Fruit fly (Drosophila melanogaster) Kc167 (cell line): ENCODE results near the gene dpy.

ENCODE experiments used
- Myc ChIP-seq: fragments of >200 bp; optimal IDR thresholded peaks from 2 replicates; lab custom pipeline; 2017; ENCODE audit warnings: missing external identifiers
- Sin3A ChIP-seq: fragments of >200 bp; optimal IDR thresholded peaks from 2 replicates; lab custom pipeline; 2018; ENCODE audit warnings: missing external identifiers
- h ChIP-seq: fragments of >200 bp; optimal IDR thresholded peaks from 3 replicates; lab custom pipeline; 2018; ENCODE audit warnings: missing external identifiers
- insv ChIP-seq: fragments of >200 bp; optimal IDR thresholded peaks from 3 replicates; lab custom pipeline; 2018; ENCODE audit warnings: missing external identifiers
- psq ChIP-seq: fragments of >200 bp; optimal IDR thresholded peaks from 2 replicates; lab custom pipeline; 2017; ENCODE audit warnings: missing external identifiers
- ttk ChIP-seq: sonication (Bioruptor generic); optimal IDR thresholded peaks from 2 replicates; lab custom pipeline; 2017; ENCODE audit warnings: missing external identifiers

The dpy gene

DNA sequence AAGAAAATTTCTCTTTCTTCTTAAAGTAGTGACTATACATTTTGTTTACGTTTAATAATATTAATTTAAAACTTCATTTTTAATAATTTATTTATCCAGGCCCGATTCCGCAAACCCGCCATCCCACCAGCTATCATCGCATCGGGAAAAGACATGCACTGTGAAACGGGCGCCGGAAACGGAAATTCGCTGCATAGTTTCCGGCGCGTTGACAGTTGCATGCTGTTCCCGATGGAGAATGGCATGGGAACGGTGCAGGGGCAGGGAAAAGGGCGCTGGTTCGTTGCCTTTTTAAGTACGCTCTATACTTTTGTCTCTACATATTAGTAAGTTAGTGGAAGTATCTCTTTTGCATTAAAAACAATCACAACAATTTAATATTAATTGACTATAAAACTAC lies 136.1 kb downstream of the dpy start:
- TF ChIP-seq h (lab: Kevin White, UChicago) (no peak), psq (lab: Kevin White, UChicago) (no peak), insv (lab: Kevin White, UChicago) (no peak), Sin3A (no peak), Myc (no peak), ttk (lab: Kevin White, UChicago) (no peak)

DNA sequence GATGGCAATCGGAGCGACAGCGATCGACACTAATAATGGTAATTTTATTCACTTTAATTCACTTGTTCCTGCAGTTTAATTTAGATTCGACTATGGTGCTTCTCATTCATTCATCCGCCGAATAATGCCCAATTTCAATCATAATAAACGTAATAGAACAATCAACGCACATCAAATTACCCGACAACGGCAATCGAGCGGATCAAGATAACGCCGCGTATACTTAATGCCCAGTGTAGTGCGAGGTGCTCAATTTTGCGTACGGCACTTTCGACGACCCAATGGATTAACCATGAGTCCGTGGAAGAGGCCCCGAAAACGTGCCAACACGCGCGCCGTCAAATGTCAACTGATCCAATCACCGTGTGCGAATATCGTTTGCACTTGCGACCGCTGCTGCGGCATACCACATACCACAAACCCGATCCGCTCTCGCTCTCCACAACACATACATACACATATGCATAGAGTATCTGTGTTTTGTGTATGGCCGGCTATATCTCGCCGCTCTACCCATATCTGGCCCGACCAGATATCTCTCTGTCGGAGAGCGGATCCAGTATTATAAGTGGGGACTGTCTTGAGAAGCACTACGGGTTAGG lies 137.3 kb downstream of the dpy start, which contains the start of gene ine:
TSS of gene ine (minus strand) at position 351 of the 602 bp plus-strand sequence.
- no peak for TF ChIP-seq psq (lab: Kevin White, UChicago)
- no peak for TF ChIP-seq insv (lab: Kevin White, UChicago)
- TF ChIP-seq h (lab: Kevin White, UChicago), result no peak
- TF ChIP-seq Sin3A, result no peak

DNA sequence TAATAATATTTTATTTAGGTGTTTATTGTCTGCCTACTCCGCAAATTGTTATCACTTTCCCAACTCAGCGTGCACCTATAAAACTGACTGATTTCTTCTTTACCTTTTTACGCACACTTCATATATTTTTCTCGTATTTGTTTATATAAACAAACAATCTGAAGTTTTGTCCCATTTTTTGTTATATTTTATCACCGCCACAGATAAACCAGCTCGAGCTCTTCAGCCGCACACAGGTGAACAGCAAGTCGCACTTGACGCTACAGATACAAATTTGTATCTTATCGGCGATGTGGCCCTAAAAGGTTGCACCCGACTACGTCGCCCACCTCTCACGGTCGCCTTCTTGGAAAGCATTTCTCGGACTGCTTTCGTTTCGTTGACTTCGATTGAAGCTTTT lies 138.7 kb downstream of the dpy start:
- TF ChIP-seq ttk (lab: Kevin White, UChicago), result no peak
- TF ChIP-seq Myc, result no peak

DNA sequence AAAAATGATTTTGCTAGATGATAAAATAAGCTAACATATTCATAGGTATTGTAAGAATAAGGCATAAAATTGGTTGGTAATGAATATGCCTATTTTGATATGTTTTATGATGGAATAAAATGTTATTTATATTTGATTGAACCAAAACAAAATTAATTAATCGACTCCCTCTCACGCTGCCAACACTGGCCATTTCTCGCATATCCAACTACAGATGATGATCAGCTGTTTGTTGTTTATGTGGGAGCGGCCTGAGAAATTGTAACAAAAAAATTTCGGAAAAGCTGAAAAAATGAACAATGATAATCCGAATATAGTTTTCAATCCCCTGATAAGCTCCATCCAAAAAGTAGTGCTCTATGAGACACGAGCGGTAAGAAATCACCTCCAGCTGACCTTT lies 149.2 kb downstream of the dpy start, which contains the start of gene FIG4:
TSS of gene FIG4 (plus strand) at position 229 of the 400 bp plus-strand sequence.
- TF ChIP-seq h (lab: Kevin White, UChicago) (no peak), Sin3A (no peak), Myc (no peak), insv (lab: Kevin White, UChicago) (no peak), ttk (lab: Kevin White, UChicago) (no peak), psq (lab: Kevin White, UChicago) (no peak)

DNA sequence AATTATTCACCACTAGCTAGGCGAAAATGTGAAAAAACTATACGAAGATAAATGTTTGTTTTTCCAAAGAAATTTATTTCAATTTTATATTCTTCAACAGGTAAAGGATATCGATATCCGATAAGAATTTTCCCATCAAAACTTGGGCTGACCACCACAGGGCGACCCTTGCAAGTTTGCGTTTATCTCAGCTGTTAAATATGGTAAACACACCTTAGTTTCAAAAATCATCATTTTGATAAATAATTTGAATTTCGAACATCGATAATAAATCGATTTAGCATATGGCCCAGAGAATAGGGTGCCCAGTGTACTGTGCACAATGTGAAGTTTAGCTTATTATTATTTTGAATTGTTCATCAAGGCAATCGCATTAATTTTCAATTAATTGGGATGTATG lies 150.8 kb downstream of the dpy start, which contains the start of the genes CG15443 and Paris:
TSS of gene CG15443 (minus strand) at position 125 of the 400 bp plus-strand sequence.
TSS of gene Paris (plus strand) at position 289 of the 400 bp plus-strand sequence.
- TF ChIP-seq psq (lab: Kevin White, UChicago), result no peak
- TF ChIP-seq ttk (lab: Kevin White, UChicago), result no peak
- no peak for TF ChIP-seq Sin3A
- no peak for TF ChIP-seq Myc

DNA sequence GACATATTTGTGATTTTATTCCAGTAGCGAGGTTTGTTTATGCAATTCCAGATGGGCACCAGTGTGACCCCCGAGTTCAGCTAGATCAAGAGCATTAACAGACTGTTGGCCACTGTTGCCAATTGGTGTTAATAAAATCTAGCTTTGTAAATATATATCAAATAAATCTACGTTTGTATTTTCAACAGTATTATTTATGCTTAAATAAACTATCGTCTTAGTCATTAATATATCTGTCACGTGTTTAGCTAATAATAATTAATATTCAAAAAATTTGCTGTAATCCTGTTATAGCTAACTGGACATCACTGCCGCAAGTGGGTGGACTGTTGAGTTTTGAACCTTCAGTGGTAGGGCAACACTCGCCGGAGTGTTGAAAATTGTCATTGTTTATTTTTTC lies 154.6 kb downstream of the dpy start, which contains the start of the genes mRpL27 and CG15435:
TSS of gene mRpL27 (minus strand) at position 96 of the 400 bp plus-strand sequence.
TSS of gene CG15435 (plus strand) at position 187 of the 400 bp plus-strand sequence.
- TF ChIP-seq h (lab: Kevin White, UChicago) (no peak), psq (lab: Kevin White, UChicago) (no peak), ttk (lab: Kevin White, UChicago) (no peak), Myc (no peak), Sin3A (no peak), insv (lab: Kevin White, UChicago) (no peak)

DNA sequence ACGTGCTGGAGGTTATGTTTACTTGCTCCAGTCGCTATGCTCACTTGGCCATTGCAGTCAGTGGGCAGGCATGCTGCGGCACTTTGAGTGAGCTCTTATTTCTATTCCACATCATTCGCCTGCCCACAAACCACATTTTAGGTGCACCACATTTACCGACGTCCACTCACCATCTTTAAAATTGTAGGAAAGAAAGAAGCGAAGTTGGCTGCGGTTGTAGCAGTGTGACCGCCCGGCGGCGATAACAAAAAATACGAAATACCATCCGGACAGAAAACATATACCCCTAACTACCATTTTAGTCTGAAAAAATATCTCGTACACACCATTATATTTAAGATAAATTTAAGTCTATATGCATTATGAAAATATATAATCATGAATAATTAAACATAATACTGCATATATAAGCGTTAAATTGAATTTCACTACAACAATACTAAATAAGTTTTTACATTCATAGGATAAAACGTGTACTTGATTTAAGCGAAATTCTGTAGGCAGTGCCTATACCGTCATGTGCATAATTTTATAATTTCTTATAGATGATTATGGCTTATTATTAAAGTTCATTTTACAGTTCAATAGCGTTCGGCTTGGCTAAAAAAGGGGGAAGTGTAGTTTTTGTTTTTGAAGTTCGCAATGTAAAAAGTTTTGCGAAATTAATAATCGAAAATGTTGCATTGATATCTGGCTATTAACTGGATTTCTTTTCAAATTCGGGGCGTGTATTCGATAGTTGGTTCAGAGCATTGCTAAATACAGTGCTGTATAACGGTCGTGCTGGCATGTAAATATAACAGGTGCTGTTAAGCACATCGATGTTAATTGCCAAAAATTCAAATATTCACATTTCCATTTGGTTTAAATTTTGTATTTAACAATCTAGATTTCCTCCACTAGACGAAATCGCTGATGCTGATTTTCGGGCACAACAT lies 155.7 kb downstream of the dpy start, which contains the start of gene RpL27A:
TSS of gene RpL27A (minus strand) at position 246 of the 938 bp plus-strand sequence.
- no peak for TF ChIP-seq h (lab: Kevin White, UChicago)
- TF ChIP-seq insv (lab: Kevin White, UChicago), result no peak
- TF ChIP-seq psq (lab: Kevin White, UChicago), result no peak
- TF ChIP-seq Sin3A, result no peak
- TF ChIP-seq Myc, result no peak
- no peak for TF ChIP-seq ttk (lab: Kevin White, UChicago)

DNA sequence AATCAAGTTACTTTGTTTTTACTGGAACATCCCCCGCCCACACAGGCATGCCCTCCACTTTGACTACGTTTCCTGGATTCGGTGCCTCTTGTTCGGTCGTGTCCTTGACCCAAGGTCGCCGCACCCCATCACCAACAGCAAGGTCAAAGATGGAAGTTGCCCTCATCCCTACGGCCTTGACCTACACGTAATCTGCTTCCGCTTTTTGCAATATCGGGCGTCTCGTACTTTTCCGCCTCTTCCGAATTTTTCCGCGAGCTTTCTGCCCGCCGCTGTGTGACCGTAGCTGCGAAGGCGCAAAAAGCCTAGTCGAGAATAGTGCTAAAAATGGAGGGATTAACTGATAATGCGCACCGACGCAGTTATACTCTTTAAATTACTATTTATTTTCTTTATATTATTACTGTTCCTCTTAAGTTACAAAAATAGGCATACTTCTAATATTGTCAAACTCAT lies 157.5 kb downstream of the dpy start, which contains the start of gene Gs1l:
TSS of gene Gs1l (minus strand) at position 269 of the 456 bp plus-strand sequence.
- no peak for TF ChIP-seq insv (lab: Kevin White, UChicago)
- no peak for TF ChIP-seq Myc
- TF ChIP-seq h (lab: Kevin White, UChicago), result no peak
- TF ChIP-seq Sin3A, result no peak
- TF ChIP-seq psq (lab: Kevin White, UChicago), result no peak
- TF ChIP-seq ttk (lab: Kevin White, UChicago), result no peak

DNA sequence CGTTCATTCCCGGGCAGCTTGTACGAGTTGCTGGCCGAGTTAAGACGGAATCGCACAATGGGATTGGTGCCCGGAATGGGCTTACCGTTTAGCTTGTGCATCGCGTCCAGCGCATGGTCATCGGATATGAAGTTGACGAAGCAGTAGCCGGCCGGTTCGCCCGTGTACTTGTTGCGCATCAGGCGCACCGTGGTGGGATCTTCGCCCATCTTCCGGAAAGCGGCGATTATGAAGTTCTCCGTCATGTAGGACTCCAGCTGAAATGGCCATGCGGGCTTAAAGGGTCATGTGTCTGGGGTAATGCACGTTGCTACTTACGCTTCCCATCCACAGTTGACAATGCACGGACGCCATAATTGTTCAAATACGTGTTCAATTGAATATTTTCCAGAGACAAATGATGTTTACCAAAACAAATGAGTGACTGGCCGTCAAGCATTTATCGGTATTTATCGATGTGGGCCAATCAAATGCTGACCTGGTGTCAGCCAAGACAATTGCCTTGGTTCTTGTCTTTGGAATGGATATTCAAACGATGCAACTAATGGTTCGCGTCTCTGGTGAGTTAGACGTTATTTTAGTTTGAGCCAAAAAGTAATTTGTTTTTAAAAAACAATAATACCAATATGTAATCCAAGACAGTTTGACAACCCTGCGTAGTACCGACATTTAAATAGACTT lies 160.0 kb downstream of the dpy start, which contains the start of the genes Secp43 and ND-B8:
TSS of gene Secp43 (minus strand) at position 445 of the 681 bp plus-strand sequence.
TSS of gene ND-B8 (plus strand) at position 618 of the 681 bp plus-strand sequence.
- TF ChIP-seq h (lab: Kevin White, UChicago), result no peak
- TF ChIP-seq ttk (lab: Kevin White, UChicago), result no peak
- TF ChIP-seq Myc, result no peak
- no peak for TF ChIP-seq psq (lab: Kevin White, UChicago)
- no peak for TF ChIP-seq Sin3A
- TF ChIP-seq insv (lab: Kevin White, UChicago), result no peak

DNA sequence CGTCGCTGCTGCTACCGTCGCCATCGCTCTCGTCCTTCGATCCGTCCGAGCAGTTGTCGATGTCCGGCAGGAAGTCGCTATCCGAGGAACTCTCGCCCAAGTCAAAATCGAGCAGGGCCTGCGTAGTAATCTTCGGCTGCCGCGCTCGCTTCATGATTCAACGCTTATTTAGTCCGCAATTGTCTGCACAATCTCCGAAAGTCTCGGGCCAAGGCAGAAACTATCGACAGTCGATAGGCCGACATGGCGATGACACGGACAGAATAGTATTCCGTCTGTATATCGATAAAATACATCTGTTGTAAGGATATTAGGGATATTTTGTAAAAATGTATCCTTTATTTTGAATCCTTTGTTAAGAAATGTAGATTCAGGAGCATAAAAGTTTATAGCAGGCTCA lies 161.3 kb downstream of the dpy start, which contains the start of gene CG15439:
TSS of gene CG15439 (minus strand) at position 241 of the 400 bp plus-strand sequence.
- no peak for TF ChIP-seq ttk (lab: Kevin White, UChicago)

DNA sequence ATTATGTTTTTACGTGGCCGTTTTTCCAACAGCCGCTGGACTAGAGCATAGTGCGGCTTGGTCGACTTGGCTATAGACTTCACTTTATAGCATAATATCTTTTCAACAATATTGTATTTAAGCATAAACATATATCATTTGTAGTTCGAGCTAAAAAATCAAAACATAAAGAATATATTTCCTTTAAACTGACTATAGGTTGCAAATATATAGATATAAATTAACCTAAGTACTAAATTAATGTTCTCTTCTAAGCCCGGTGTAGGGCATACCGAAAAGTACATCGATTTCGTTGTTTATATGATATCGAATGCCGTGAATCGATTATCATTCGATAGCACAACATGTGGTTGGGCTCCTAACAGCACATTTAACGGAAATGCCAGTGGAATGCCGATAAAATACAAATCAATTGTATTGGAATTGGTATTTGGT lies 165.5 kb downstream of the dpy start, which contains the start of gene MFS18:
TSS of gene MFS18 (minus strand) at position 54 of the 435 bp plus-strand sequence.
- no peak for TF ChIP-seq Sin3A
- peak; percentile 40 for TF ChIP-seq psq (lab: Kevin White, UChicago)
